Worm (Caenorhabditis elegans) whole organism, L4/young adult: Measurements from ENCODE around the gene pigg-1.

Experiments
- W03F9.2 ChIP-seq: fragments of 150-350 bp; optimal IDR thresholded peaks from 2 replicates; lab custom pipeline; 2014; ENCODE audit warnings: missing biosample characterization, missing genetic modification characterization
- dao-5 ChIP-seq: sonication (generic microtip); optimal IDR thresholded peaks from 2 replicates; lab custom pipeline; 2016; ENCODE audit warnings: missing genotype, missing genetic modification characterization, moderate library complexity, missing compliant biosample characterization
- him-1 ChIP-seq: sonication (generic microtip); optimal IDR thresholded peaks from 2 replicates; lab custom pipeline; 2016; ENCODE audit warnings: missing genotype, missing genetic modification reagents, missing genetic modification characterization, missing compliant biosample characterization

pigg-1 gene

ce11 chrII:8625163-8625562, 25.1 kb upstream of the pigg-1 start, which contains the start of gene sptf-2:
Gene sptf-2 (plus strand): TSS chrII:8625459.
- TF ChIP-seq him-1 = no peak
- no peak for TF ChIP-seq W03F9.2
- no peak for TF ChIP-seq dao-5 (tag; lab: Kevin White, UChicago)

ce11 chrII:8623396-8623795, 23.3 kb upstream of the pigg-1 start, which contains the start of gene T22C8.4:
Gene T22C8.4 (minus strand): TSS chrII:8623496.
- TF ChIP-seq dao-5 (tag; lab: Kevin White, UChicago) = no peak
- no peak for TF ChIP-seq W03F9.2
- TF ChIP-seq him-1 = no peak

- TF ChIP-seq dao-5 (tag; lab: Kevin White, UChicago) = no peak
- no peak for TF ChIP-seq him-1
These were observed 21.8 kb upstream of the pigg-1 start, which contains the start of gene T22C8.3 for ce11 chrII:8621883-8622282. Gene T22C8.3 (minus strand): TSS chrII:8621983.

ce11 chrII:8617516-8617915, 17.5 kb upstream of the pigg-1 start, which contains the start of gene chhy-1:
Gene chhy-1 (minus strand): TSS chrII:8617616.
- TF ChIP-seq W03F9.2 (no peak), him-1 (no peak), dao-5 (tag; lab: Kevin White, UChicago) (no peak)

- TF ChIP-seq dao-5 (tag; lab: Kevin White, UChicago) (no peak), W03F9.2 (no peak), him-1 (no peak)
These were observed 16.1 kb upstream of the pigg-1 start for ce11 chrII:8616155-8616554.

ce11 chrII:8612470-8612869, 12.4 kb upstream of the pigg-1 start, which contains the start of gene T22C8.1:
Gene T22C8.1 (plus strand): TSS chrII:8612770.
- TF ChIP-seq dao-5 (tag; lab: Kevin White, UChicago) (no peak), him-1 (no peak), W03F9.2 (no peak)

- TF ChIP-seq him-1 = no peak
These were observed 11.3 kb upstream of the pigg-1 start for ce11 chrII:8611330-8611729.

ce11 chrII:8610585-8610984, 10.5 kb upstream of the pigg-1 start:
- no peak for TF ChIP-seq dao-5 (tag; lab: Kevin White, UChicago)
- TF ChIP-seq W03F9.2 = no peak
- TF ChIP-seq him-1 = no peak

ce11 chrII:8610085-8610484, 10.0 kb upstream of the pigg-1 start, which contains the start of gene F28C6.9:
Gene F28C6.9 (minus strand): TSS chrII:8610185.
- TF ChIP-seq him-1 (no peak), dao-5 (tag; lab: Kevin White, UChicago) (no peak), W03F9.2 (no peak)

- TF ChIP-seq dao-5 (tag; lab: Kevin White, UChicago) (no peak), him-1 (no peak), W03F9.2 (no peak)
These were observed 7.6 kb upstream of the pigg-1 start, which contains the start of gene F28C6.10 for ce11 chrII:8607662-8608061. Gene F28C6.10 (plus strand): TSS chrII:8607962.

- no peak for TF ChIP-seq dao-5 (tag; lab: Kevin White, UChicago)
- TF ChIP-seq him-1 = no peak
These were observed 6.5 kb upstream of the pigg-1 start, which contains the start of gene F28C6.8 for ce11 chrII:8606549-8606948. Gene F28C6.8 (plus strand): TSS chrII:8606849.

ce11 chrII:8603567-8604359, 3.7 kb upstream of the pigg-1 start, which contains the start of gene suf-1:
Gene suf-1 (plus strand): TSS chrII:8603846.
- TF ChIP-seq W03F9.2 (peak; percentile 37), him-1 (no peak), dao-5 (tag; lab: Kevin White, UChicago) (peak; percentile 53)

ce11 chrII:8602337-8602944, 2.4 kb upstream of the pigg-1 start, which contains the start of the genes cpf-1 and rpl-26:
Gene cpf-1 (minus strand): TSS chrII:8602440.
Gene rpl-26 (plus strand): TSS chrII:8602785.
- TF ChIP-seq dao-5 (tag; lab: Kevin White, UChicago) (no peak), him-1 (no peak)

ce11 chrII:8599214-8599613, 851 bp downstream of the pigg-1 start, which contains the start of gene F28C6.5:
Gene F28C6.5 (plus strand): TSS chrII:8599514.
- no peak for TF ChIP-seq W03F9.2
- TF ChIP-seq him-1 = no peak
- no peak for TF ChIP-seq dao-5 (tag; lab: Kevin White, UChicago)
